Worm (Caenorhabditis elegans) whole organism, late embryonic: ENCODE results near the gene ZC84.1.

ENCODE experiments used
- Y22D7AL.16 ChIP-seq: sonication (generic microtip); optimal IDR thresholded peaks from 2 replicates; lab custom pipeline; 2016; ENCODE audit warnings: missing genetic modification characterization, missing compliant biosample characterization
- ceh-19 ChIP-seq: fragments of 200-800 bp; sonication (Bioruptor generic); optimal IDR thresholded peaks from 2 replicates; lab custom pipeline; 2018; ENCODE audit warnings: mild to moderate bottlenecking, missing genetic modification characterization, missing compliant biosample characterization
- elt-2 ChIP-seq: sonication (generic microtip); optimal IDR thresholded peaks from 2 replicates; lab custom pipeline; 2016; ENCODE audit warnings: missing genetic modification reagents, missing genetic modification characterization, missing compliant biosample characterization
- elt-4 ChIP-seq: sonication (generic microtip); optimal IDR thresholded peaks from 2 replicates; lab custom pipeline; 2016; ENCODE audit warnings: missing genetic modification characterization, missing compliant biosample characterization
- fkh-10 ChIP-seq: fragments of 150-350 bp; optimal IDR thresholded peaks from 2 replicates; lab custom pipeline; 2014; ENCODE audit warnings: missing biosample characterization, missing genetic modification reagents, missing genetic modification characterization
- hlh-13 ChIP-seq: fragments of 200-800 bp; sonication (Bioruptor generic); optimal IDR thresholded peaks from 2 replicates; lab custom pipeline; 2018; ENCODE audit warnings: mild to moderate bottlenecking, missing genetic modification characterization, missing compliant biosample characterization
- hlh-30 ChIP-seq: sonication (generic microtip); optimal IDR thresholded peaks from 2 replicates; lab custom pipeline; 2017; ENCODE audit warnings: antibody characterized with exemption, missing genetic modification characterization, missing compliant biosample characterization; ENCODE audit not compliant: insufficient read depth
- nfya-1 ChIP-seq: sonication (generic microtip); optimal IDR thresholded peaks from 2 replicates; lab custom pipeline; 2017; ENCODE audit warnings: missing genetic modification characterization, mild to moderate bottlenecking, missing compliant biosample characterization, antibody characterized with exemption, moderate library complexity
- unc-55 ChIP-seq: sonication (generic microtip); optimal IDR thresholded peaks from 2 replicates; lab custom pipeline; 2017; ENCODE audit warnings: missing biosample characterization, missing genetic modification reagents, missing genetic modification characterization

DNA sequence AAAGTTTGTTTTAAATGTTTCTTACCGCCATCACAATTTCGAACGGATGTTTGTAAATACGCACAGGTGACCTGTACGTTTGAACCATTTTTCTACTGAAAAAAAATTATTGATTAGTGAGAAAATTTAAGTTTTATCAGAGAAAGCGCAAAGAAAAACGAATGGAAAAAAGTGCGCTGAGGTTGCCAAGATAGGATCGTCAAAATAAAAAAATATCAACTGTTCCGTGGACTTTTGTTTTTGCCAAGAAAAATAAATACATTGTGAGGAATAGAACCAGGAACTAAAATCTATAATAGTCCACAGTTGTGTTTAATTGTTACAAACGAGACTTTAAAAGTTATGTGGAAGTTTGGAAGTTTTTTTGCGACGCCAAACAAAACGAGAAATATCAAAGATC lies 30.1 kb upstream of the ZC84.1 start, which contains the start of gene T23G5.2:
- TF ChIP-seq Y22D7AL.16 (tag; lab: Kevin White, UChicago) (no peak), nfya-1 (tag; lab: Kevin White, UChicago) (no peak), elt-2 (tag; lab: Kevin White, UChicago) (no peak), unc-55 (GFP tag; lab: Kevin White, UChicago) (no peak), hlh-13 (GFP tag; lab: Kevin White, UChicago) (no peak), hlh-30 (tag; lab: Kevin White, UChicago) (no peak), elt-4 (tag; lab: Kevin White, UChicago) (no peak), fkh-10 (GFP tag; lab: Kevin White, UChicago) (no peak), ceh-19 (GFP tag; lab: Kevin White, UChicago) (no peak)
